Fruit fly (Drosophila melanogaster): ENCODE measurements around the gene MED20.

MED20 gene

dm6 chr2L:8100489-8101352 lies 28.1 kb upstream of the MED20 start (continued):
- TF ChIP-seq oc (tag; optimal IDR thresholded peaks at IDR 0.05) (no peak), Jarid2 (GFP tag; optimal IDR thresholded peaks at IDR 0.05) (no peak), CG18599 (GFP tag; optimal IDR thresholded peaks at IDR 0.05) (peak; percentile 41), PHDP (tag; optimal IDR thresholded peaks at IDR 0.05) (peak; percentile 45), ttk (GFP tag; IDR thresholded peaks at IDR 0.05) (no peak), CG9876 (GFP tag; optimal IDR thresholded peaks at IDR 0.05) (no peak), BtbVII (GFP tag; optimal IDR thresholded peaks at IDR 0.05) (peak; percentile 65), fd96Cb (tag; optimal IDR thresholded peaks at IDR 0.05) (peak; percentile 10), CTCF (GFP tag; optimal IDR thresholded peaks at IDR 0.05) (no peak), MTF-1 (GFP tag; optimal IDR thresholded peaks at IDR 0.05; ENCODE audit: borderline replicate concordance) (no peak), esg (GFP tag; conservative IDR thresholded peaks at IDR 0.05) (no peak), grn (GFP tag; optimal IDR thresholded peaks at IDR 0.05) (peak; percentile 81), Dip2 (GFP tag; IDR thresholded peaks at IDR 0.05) (no peak), CG8290 (GFP tag; optimal IDR thresholded peaks at IDR 0.05) (no peak), CG8290 (tag; optimal IDR thresholded peaks at IDR 0.05) (peak in 1 of 2 experiments; percentile 35), CG4854 (GFP tag; optimal IDR thresholded peaks at IDR 0.05) (no peak), pb (GFP tag; optimal IDR thresholded peaks at IDR 0.05) (no peak), CG12071 (GFP tag; optimal IDR thresholded peaks at IDR 0.05) (peak; percentile 20), CG30403 (GFP tag; optimal IDR thresholded peaks at IDR 0.05) (no peak), chm (GFP tag; IDR thresholded peaks at IDR 0.05) (no peak), fd64A (GFP tag; optimal IDR thresholded peaks at IDR 0.05) (peak; percentile 40), Dp (GFP tag; optimal IDR thresholded peaks at IDR 0.05) (no peak), Gsc (GFP tag; IDR thresholded peaks at IDR 0.05) (no peak), CG14710 (tag; optimal IDR thresholded peaks at IDR 0.05) (peak; percentile 15), CG3281 (GFP tag; optimal IDR thresholded peaks at IDR 0.05) (peak; percentile 38), CG17612 (GFP tag; IDR thresholded peaks at IDR 0.05) (0 out of 2 replicates have a peak, but pooled peaks have one; percentile 25), schlank (tag; optimal IDR thresholded peaks at IDR 0.05) (peak; percentile 5), Med (GFP tag) (peak; percentile 28), CG13296 (GFP tag; optimal IDR thresholded peaks at IDR 0.05) (peak; percentile 40), sd (tag; optimal IDR thresholded peaks at IDR 0.05) (peak; percentile 45), salm (tag; optimal IDR thresholded peaks at IDR 0.05) (peak; percentile 67), Hmr (GFP tag; optimal IDR thresholded peaks at IDR 0.05) (peak; percentile 26), hkb (optimal IDR thresholded peaks at IDR 0.05) (no peak), hkb (GFP tag; IDR thresholded peaks at IDR 0.05) (peak; percentile 31; the same call in 1 of the 2 replicates), CG6254 (GFP tag; optimal IDR thresholded peaks at IDR 0.05) (peak; percentile 23), tap (tag; optimal IDR thresholded peaks at IDR 0.05) (peak; percentile 19), CG1832 (GFP tag; optimal IDR thresholded peaks at IDR 0.05) (no peak), eve (GFP tag; optimal IDR thresholded peaks at IDR 0.05) (peak in 1 of 2 experiments; percentile 65), unpg (GFP tag; optimal IDR thresholded peaks at IDR 0.05) (peak; percentile 19), CG11696 (GFP tag; IDR thresholded peaks at IDR 0.05) (0 out of 2 replicates have a peak, but pooled peaks have one; percentile 6), CkIIα-i1 (GFP tag; IDR thresholded peaks at IDR 0.05) (no peak), CG11398 (GFP tag; optimal IDR thresholded peaks at IDR 0.05) (no peak), kni (GFP tag; optimal IDR thresholded peaks at IDR 0.05) (peak; percentile 4), ac (GFP tag; optimal IDR thresholded peaks at IDR 0.05) (peak; percentile 31), fd3F (GFP tag; optimal IDR thresholded peaks at IDR 0.05) (peak; percentile 8), Fer1 (GFP tag; optimal IDR thresholded peaks at IDR 0.05) (peak; percentile 11), dysf (GFP tag; IDR thresholded peaks at IDR 0.05) (peak; percentile 37; the same call in 1 of the 3 replicates), CG7556 (GFP tag; optimal IDR thresholded peaks at IDR 0.05) (peak; percentile 12), CG17186 (GFP tag; optimal IDR thresholded peaks at IDR 0.05) (no peak), tgo (GFP tag; IDR thresholded peaks at IDR 0.05) (no peak)

All from whole organism, embryonic.